Worm (Caenorhabditis elegans): ENCODE data around the gene F49C12.12.

- TF ChIP-seq skn-1 (tag; optimal IDR thresholded peaks at IDR 0.05) (no peak), nhr-76 (tag; optimal IDR thresholded peaks at IDR 0.05) (no peak), unc-30 (tag; optimal IDR thresholded peaks at IDR 0.05) (no peak)
Measured at ce11 chrIV:9339205-9339604, 18.3 kb upstream of the F49C12.12 start, which contains the start of gene T20D3.6.

Data from whole organism, L1 larva.